Fruit fly (Drosophila melanogaster) Kc167 (cell line): ENCODE data around the gene slou.

ENCODE experiments used
- Myc ChIP-seq: fragments of >200 bp; optimal IDR thresholded peaks from 2 replicates; lab custom pipeline; 2017; ENCODE audit warnings: missing external identifiers
- Sin3A ChIP-seq: fragments of >200 bp; optimal IDR thresholded peaks from 2 replicates; lab custom pipeline; 2018; ENCODE audit warnings: missing external identifiers
- h ChIP-seq: fragments of >200 bp; optimal IDR thresholded peaks from 3 replicates; lab custom pipeline; 2018; ENCODE audit warnings: missing external identifiers
- insv ChIP-seq: fragments of >200 bp; optimal IDR thresholded peaks from 3 replicates; lab custom pipeline; 2018; ENCODE audit warnings: missing external identifiers
- psq ChIP-seq: fragments of >200 bp; optimal IDR thresholded peaks from 2 replicates; lab custom pipeline; 2017; ENCODE audit warnings: missing external identifiers
- ttk ChIP-seq: sonication (Bioruptor generic); optimal IDR thresholded peaks from 2 replicates; lab custom pipeline; 2017; ENCODE audit warnings: missing external identifiers

slou gene

DNA sequence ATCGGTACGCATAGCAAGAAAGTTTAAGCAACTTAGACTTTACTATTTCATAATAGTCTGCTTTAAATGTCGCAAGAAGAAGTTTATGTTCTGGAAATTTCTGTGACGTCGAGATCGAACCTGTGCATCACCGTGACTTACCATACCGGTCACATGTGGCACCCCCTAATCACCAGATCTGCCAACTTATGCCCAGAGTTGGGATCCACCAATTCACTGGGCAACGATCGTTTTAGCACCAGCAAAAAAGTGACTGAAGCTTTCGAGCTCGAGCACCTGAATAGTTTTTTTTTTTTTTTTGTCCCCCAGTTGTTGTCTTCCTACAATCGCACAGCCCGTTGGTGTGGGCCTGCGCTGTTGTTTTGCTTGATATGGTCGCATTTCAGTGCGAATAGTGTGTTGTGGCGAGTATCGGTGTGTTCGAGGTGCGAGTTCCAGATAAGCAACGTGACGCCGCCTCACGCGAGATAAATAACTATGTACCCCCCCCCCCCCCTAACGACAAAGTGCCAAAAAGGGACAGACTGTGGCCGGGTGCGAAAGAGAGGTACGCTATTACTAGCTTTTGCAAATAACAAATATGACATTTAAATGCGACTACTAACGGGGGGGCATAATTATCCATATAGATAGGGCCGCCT lies 27.4 kb upstream of the slou start:
- TF ChIP-seq Sin3A (lab: Kevin White, UChicago) (no peak), insv (lab: Kevin White, UChicago) (no peak), ttk (lab: Kevin White, UChicago) (no peak), psq (lab: Kevin White, UChicago) (no peak), h (lab: Kevin White, UChicago) (no peak), Myc (lab: Kevin White, UChicago) (no peak)

DNA sequence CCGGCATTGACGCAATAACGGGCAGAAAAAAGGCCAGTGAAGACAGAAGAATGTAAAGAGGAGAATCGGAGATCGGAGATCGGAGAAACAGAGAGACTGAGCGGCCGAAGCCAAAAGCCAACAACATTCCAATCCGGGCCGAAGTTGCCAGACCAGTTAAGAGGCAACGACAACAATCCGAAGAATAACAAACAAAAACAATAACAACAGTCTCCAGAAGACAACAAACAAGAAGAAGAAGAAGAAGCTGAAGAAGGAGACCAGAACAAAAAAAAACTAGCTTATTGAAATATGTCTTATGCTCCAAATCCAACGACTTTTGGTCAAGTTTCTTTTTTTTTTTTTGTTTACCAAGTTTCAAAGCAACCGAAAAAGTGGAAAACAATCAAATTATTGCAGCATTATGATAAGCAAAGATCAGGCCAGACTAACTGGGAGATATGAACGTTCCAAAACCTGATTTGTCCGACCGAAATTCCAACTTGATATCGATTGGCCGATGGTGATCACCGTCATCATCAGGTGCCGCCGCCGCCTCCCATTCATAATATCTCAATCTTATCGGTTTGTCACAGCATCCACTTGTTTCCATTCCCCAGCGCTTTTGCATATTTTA lies 26.7 kb upstream of the slou start:
- TF ChIP-seq psq (lab: Kevin White, UChicago) (no peak), insv (lab: Kevin White, UChicago) (no peak), Myc (lab: Kevin White, UChicago) (no peak), h (lab: Kevin White, UChicago) (no peak), ttk (lab: Kevin White, UChicago) (no peak), Sin3A (lab: Kevin White, UChicago) (no peak)

DNA sequence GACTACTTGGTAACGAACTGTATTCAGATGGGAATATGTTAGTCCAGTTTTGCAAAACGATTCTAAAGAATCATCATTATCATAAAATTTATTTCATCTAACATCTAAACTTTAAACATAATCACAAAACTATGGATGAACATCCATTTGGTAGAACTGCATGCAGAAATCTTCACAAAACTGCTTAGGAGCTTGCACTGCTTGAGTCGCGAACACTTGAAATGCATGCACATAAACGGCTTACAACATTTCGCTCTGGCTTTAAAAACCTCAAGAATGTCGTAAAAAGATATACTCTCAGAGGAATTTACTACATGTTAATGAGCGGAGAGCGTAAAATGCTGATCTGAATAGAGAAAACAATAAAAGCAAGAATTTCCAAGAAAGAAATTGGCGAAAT lies 26.1 kb upstream of the slou start:
- TF ChIP-seq ttk (lab: Kevin White, UChicago) (no peak), psq (lab: Kevin White, UChicago) (no peak), h (lab: Kevin White, UChicago) (no peak), Sin3A (lab: Kevin White, UChicago) (no peak), Myc (lab: Kevin White, UChicago) (no peak)

- TF ChIP-seq Sin3A (lab: Kevin White, UChicago) (no peak), psq (lab: Kevin White, UChicago) (no peak), ttk (lab: Kevin White, UChicago) (no peak), insv (lab: Kevin White, UChicago) (no peak), Myc (lab: Kevin White, UChicago) (no peak), h (lab: Kevin White, UChicago) (no peak)
Measured at dm6 chr3R:21582637-21583036, 25.7 kb upstream of the slou start.

- TF ChIP-seq psq (lab: Kevin White, UChicago) (no peak), Myc (lab: Kevin White, UChicago) (no peak), h (lab: Kevin White, UChicago) (no peak), Sin3A (lab: Kevin White, UChicago) (no peak), ttk (lab: Kevin White, UChicago) (no peak), insv (lab: Kevin White, UChicago) (no peak)
Measured at dm6 chr3R:21582124-21582474, 25.1 kb upstream of the slou start.

dm6 chr3R:21581365-21582123 lies 24.6 kb upstream of the slou start:
- TF ChIP-seq Myc (lab: Kevin White, UChicago) (no peak), psq (lab: Kevin White, UChicago) (no peak), h (lab: Kevin White, UChicago) (no peak), Sin3A (lab: Kevin White, UChicago) (no peak)

DNA sequence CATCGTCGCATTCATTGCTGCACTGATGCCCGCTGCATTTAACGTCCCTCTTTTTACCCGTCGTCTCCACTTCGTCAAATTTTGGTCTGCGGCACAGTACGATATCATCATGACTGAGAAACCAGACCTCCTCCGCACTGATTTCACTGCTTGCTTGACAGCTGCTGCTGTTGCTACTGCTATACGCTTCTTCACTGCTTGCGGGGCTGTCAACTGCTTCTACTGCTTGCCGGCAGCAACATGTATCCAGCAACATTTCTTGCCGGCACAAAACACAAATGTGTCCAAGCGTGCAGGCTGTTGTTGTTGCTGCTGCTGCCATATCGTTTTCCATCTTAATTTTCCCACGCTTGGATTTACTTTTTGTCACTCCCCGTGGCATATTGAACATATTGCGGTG lies 23.1 kb upstream of the slou start:
- TF ChIP-seq psq (lab: Kevin White, UChicago) (no peak), Myc (lab: Kevin White, UChicago) (no peak), h (lab: Kevin White, UChicago) (no peak), insv (lab: Kevin White, UChicago) (no peak), Sin3A (lab: Kevin White, UChicago) (no peak), ttk (lab: Kevin White, UChicago) (no peak)

DNA sequence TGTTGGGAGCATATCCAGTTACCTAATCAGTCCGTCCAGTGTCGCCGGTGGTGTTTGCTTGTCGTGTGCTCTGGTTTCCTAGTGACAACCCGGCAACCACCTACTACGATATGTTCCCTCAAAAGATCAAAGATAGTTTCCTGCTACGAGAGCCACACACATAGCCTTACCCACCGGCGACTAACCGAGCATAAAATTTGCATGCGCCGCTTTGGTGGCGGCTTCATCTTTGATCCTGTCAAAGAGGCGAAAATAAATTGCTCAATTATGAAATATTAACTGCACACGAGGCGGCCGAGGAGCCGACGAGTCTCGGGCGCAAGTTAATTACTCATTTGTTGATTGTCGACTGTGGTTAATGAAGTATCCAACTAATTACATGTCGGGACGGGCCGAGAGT lies 12.1 kb upstream of the slou start, which contains the start of gene CG15498:
Gene CG15498 (minus strand): TSS at position 101 of the 400 bp plus-strand sequence.
- TF ChIP-seq Myc (lab: Kevin White, UChicago) = no peak
- TF ChIP-seq Sin3A (lab: Kevin White, UChicago) = no peak
- TF ChIP-seq insv (lab: Kevin White, UChicago) = no peak
- TF ChIP-seq h (lab: Kevin White, UChicago) = no peak
- TF ChIP-seq psq (lab: Kevin White, UChicago) = no peak
- TF ChIP-seq ttk (lab: Kevin White, UChicago) = no peak

DNA sequence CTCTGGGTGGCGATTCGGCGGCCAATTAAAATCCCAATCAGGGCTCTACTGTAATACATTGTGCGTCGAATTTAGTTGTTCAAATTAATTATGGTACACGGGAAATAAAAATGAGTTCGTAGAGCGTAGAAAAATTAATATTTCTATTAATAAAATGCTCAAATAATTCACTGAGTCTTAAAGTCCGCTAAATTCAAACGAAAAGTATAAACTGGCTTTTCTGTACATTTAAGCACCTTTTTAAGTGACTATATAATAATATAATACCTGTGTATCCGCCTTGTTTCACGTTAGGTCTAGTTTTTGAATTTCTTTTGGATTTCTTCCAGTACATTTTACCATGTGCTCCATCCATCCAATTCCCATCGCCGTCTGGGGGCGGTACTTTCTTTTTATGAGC lies 9.8 kb upstream of the slou start:
- no peak for TF ChIP-seq psq (lab: Kevin White, UChicago)
- TF ChIP-seq insv (lab: Kevin White, UChicago) = no peak
- no peak for TF ChIP-seq Sin3A (lab: Kevin White, UChicago)
- no peak for TF ChIP-seq Myc (lab: Kevin White, UChicago)
- TF ChIP-seq ttk (lab: Kevin White, UChicago) = no peak
- no peak for TF ChIP-seq h (lab: Kevin White, UChicago)

dm6 chr3R:21566367-21566766 lies 9.4 kb upstream of the slou start:
- TF ChIP-seq h (lab: Kevin White, UChicago) (no peak), insv (lab: Kevin White, UChicago) (no peak), psq (lab: Kevin White, UChicago) (no peak), Sin3A (lab: Kevin White, UChicago) (no peak), Myc (lab: Kevin White, UChicago) (no peak), ttk (lab: Kevin White, UChicago) (no peak)

DNA sequence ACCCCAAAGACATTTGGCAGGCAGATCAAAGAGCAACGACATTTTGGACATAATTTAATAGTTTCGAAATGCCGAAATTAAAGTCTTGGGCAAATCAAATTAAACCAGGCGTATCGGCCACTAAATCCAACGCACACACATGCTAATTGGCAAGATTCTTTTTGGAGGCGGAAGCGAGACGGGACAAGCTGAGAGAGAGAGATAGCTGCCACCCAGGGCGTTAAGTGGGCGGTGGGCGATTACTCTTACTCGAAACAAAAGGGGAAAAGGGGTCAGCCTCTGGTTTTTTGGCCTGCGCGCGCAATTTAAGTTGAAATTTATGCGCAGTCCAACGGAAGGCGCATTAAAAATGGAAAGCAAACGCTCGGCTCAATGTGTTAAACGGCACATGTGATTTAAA lies 6.3 kb upstream of the slou start:
- TF ChIP-seq Sin3A (lab: Kevin White, UChicago) (no peak), h (lab: Kevin White, UChicago) (no peak), insv (lab: Kevin White, UChicago) (no peak), ttk (lab: Kevin White, UChicago) (no peak), Myc (lab: Kevin White, UChicago) (no peak), psq (lab: Kevin White, UChicago) (no peak)
